Fruit fly (Drosophila melanogaster): ENCODE measurements around the gene CG34133.

Gene CG34133

DNA sequence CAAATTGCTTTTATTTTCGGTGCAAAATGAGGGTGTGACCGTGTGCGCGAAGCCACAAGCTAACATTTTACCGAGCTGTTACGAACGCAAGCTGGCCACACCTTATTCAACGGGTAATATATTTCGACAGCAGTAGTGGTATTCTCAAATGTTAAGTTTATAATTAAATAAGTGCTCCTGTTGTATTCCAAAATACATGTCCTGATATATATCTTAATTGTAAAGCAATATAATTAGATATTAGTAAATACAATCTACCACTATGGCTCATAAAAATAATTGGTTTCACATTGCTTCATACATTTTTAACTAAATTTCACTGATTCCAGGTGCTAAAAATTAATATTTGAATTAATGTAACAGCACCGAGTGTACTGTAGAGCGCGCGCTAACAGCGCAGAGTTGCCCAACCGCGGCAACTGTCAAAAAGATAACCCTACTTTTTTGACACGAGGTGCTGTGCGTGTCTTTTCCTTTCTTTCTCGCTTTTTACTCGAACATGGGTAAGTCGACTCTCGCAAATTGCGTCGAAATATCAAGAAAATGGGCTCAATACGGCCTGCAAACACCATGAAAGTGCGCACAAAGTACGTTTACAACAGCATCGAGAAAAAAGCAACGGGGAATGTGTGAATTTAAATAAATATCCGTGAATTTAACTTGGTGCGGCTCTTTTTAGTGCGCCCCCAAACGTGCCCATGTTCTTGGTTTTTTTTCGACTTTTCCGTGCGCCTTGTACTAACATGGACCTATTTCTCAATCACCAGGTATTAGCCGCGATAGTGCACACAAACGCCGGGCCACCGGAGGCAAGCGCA is 7.5 kb upstream of the CG34133 start, which contains the start of the genes CG15514 and RpS8:
TSS of gene CG15514 (minus strand) at position 63 of the 818 bp plus-strand sequence.
TSS of gene RpS8 (plus strand) at position 151 of the 818 bp plus-strand sequence.
- TF ChIP-seq hb (GFP tag; IDR thresholded peaks at IDR 0.05; ENCODE audit: partially characterized antibody) (no peak), sens-2 (GFP tag; IDR thresholded peaks at IDR 0.05) (no peak), HLH3B (GFP tag; IDR thresholded peaks at IDR 0.05) (peak; percentile 62), CG9797 (GFP tag; optimal IDR thresholded peaks at IDR 0.05) (peak; percentile 71), Poxn (GFP tag; IDR thresholded peaks at IDR 0.05) (no peak), CG9437 (GFP tag; optimal IDR thresholded peaks at IDR 0.05) (no peak), CG10147 (GFP tag; optimal IDR thresholded peaks at IDR 0.05) (peak; percentile 50), Oaz (GFP tag; IDR thresholded peaks at IDR 0.05) (0 out of 2 replicates have a peak, but pooled peaks have one; percentile 47), az2 (GFP tag; optimal IDR thresholded peaks at IDR 0.05) (peak; percentile 29), scrt (GFP tag; optimal IDR thresholded peaks at IDR 0.05) (peak; percentile 51), YL-1 (GFP tag; optimal IDR thresholded peaks at IDR 0.05) (peak; percentile 96), pho (GFP tag; optimal IDR thresholded peaks at IDR 0.05) (peak; percentile 6), CG16863 (GFP tag; optimal IDR thresholded peaks at IDR 0.05) (no peak), CG7372 (GFP tag; IDR thresholded peaks at IDR 0.05) (peak; percentile 62), tll (GFP tag; optimal IDR thresholded peaks at IDR 0.05) (no peak), caup (GFP tag; optimal IDR thresholded peaks at IDR 0.05; ENCODE audit: severe bottlenecking) (peak; percentile 86), btn (GFP tag; optimal IDR thresholded peaks at IDR 0.05) (no peak), CG18619 (GFP tag; optimal IDR thresholded peaks at IDR 0.05) (peak; percentile 72), gcm2 (GFP tag; optimal IDR thresholded peaks at IDR 0.05) (no peak), ewg (GFP tag; optimal IDR thresholded peaks at IDR 0.05) (peak; percentile 44), sisA (GFP tag; IDR thresholded peaks at IDR 0.05) (peak; percentile 7; the same call in 1 of the 2 replicates), Stat92E (GFP tag; optimal IDR thresholded peaks at IDR 0.05) (no peak), Pdp1 (GFP tag; optimal IDR thresholded peaks at IDR 0.05) (peak in 1 of 2 experiments; percentile 41), B-H2 (GFP tag; optimal IDR thresholded peaks at IDR 0.05) (peak; percentile 73), CG15696 (tag; optimal IDR thresholded peaks at IDR 0.05) (peak; percentile 45), CG18476 (GFP tag; optimal IDR thresholded peaks at IDR 0.05) (no peak), CG2199 (GFP tag; IDR thresholded peaks at IDR 0.05) (no peak), CG17328 (GFP tag; IDR thresholded peaks at IDR 0.05) (0 out of 2 replicates have a peak, but pooled peaks have one; percentile 30), p53 (GFP tag; optimal IDR thresholded peaks at IDR 0.05) (peak; percentile 25), NK7.1 (GFP tag; optimal IDR thresholded peaks at IDR 0.05) (peak; percentile 1), CG3995 (GFP tag; optimal IDR thresholded peaks at IDR 0.05) (peak; percentile 69), bcd (GFP tag; optimal IDR thresholded peaks at IDR 0.05) (peak; percentile 77), CG15073 (GFP tag; optimal IDR thresholded peaks at IDR 0.05) (no peak), grau (tag; optimal IDR thresholded peaks at IDR 0.05) (peak; percentile 64), unpg (GFP tag; optimal IDR thresholded peaks at IDR 0.05) (peak; percentile 54), pum (GFP tag; optimal IDR thresholded peaks at IDR 0.05) (peak; percentile 23), dpn (GFP tag; optimal IDR thresholded peaks at IDR 0.05) (peak; percentile 36 to 52), Sox100B (GFP tag; optimal IDR thresholded peaks at IDR 0.05) (no peak), eyg (GFP tag; optimal IDR thresholded peaks at IDR 0.05) (peak; percentile 39), ttk (GFP tag; IDR thresholded peaks at IDR 0.05) (no peak), jumu (GFP tag; optimal IDR thresholded peaks at IDR 0.05) (no peak), CG17359 (tag; optimal IDR thresholded peaks at IDR 0.05) (peak; percentile 57), Myb (GFP tag; optimal IDR thresholded peaks at IDR 0.05) (peak; percentile 27), lmd (GFP tag; IDR thresholded peaks at IDR 0.05) (peak; percentile 33; the same call in 1 of the 2 replicates), CG7745 (tag; optimal IDR thresholded peaks at IDR 0.05) (no peak), CG2120 (GFP tag; optimal IDR thresholded peaks at IDR 0.05) (peak; percentile 43), ash1 (GFP tag; optimal IDR thresholded peaks at IDR 0.05) (peak; percentile 31), CG32767 (GFP tag; IDR thresholded peaks at IDR 0.05) (no peak)
